Worm (Caenorhabditis elegans): ENCODE measurements around the gene srlf-12.

srlf-12 gene

ce11 chrIV:10842705-10843364 is 49.1 kb downstream of the srlf-12 start, which contains the start of gene T11G6.5 (continued):
- peak; percentile 10 for TF ChIP-seq nhr-47 (tag; optimal IDR thresholded peaks at IDR 0.05)
- TF ChIP-seq lin-15B (tag; optimal IDR thresholded peaks at IDR 0.05) = no peak
- TF ChIP-seq swsn-7 (tag; optimal IDR thresholded peaks at IDR 0.05) = peak; percentile 16
- TF ChIP-seq lin-35 (GFP tag; optimal IDR thresholded peaks at IDR 0.05) = peak; percentile 3 to 65

- TF ChIP-seq ceh-88 (GFP tag; IDR thresholded peaks at IDR 0.05) (no peak), sox-4 (tag; optimal IDR thresholded peaks at IDR 0.05) (no peak), nhr-20 (tag; optimal IDR thresholded peaks at IDR 0.05) (no peak), nhr-90 (tag; optimal IDR thresholded peaks at IDR 0.05; ENCODE audit: poor library complexity) (no peak), hlh-17 (GFP tag; optimal IDR thresholded peaks at IDR 0.05; ENCODE audit: borderline replicate concordance) (no peak), nhr-47 (tag; optimal IDR thresholded peaks at IDR 0.05) (no peak), nhr-84 (tag; optimal IDR thresholded peaks at IDR 0.05) (no peak), lin-39 (tag; optimal IDR thresholded peaks at IDR 0.05) (no peak), C16A3.4 (tag; optimal IDR thresholded peaks at IDR 0.05) (no peak), rnt-1 (tag; optimal IDR thresholded peaks at IDR 0.05) (no peak)
These were observed 49.7 kb downstream of the srlf-12 start for ce11 chrIV:10842232-10842631.

Data from whole organism, L1 larva.